Fruit fly (Drosophila melanogaster): ENCODE measurements around the gene CG6766.

CG6766 gene

dm6 chr2L:12063035-12063434 is 22.5 kb upstream of the CG6766 start, which contains the start of gene Rab3-GAP (continued):
- TF ChIP-seq CG6854 (GFP tag; optimal IDR thresholded peaks at IDR 0.05): peak; percentile 40
- TF ChIP-seq CG32006 (GFP tag; optimal IDR thresholded peaks at IDR 0.05): no peak
- TF ChIP-seq dac (GFP tag; optimal IDR thresholded peaks at IDR 0.05): no peak
- TF ChIP-seq Hr4 (GFP tag; optimal IDR thresholded peaks at IDR 0.05): no peak
- peak; percentile 73 for TF ChIP-seq Eip78C (GFP tag)
- TF ChIP-seq CG3919 (GFP tag; optimal IDR thresholded peaks at IDR 0.05): no peak
- TF ChIP-seq esn (GFP tag; optimal IDR thresholded peaks at IDR 0.05): peak; percentile 70
- TF ChIP-seq CG10631 (GFP tag; optimal IDR thresholded peaks at IDR 0.05): no peak
- TF ChIP-seq CG16779 (tag; optimal IDR thresholded peaks at IDR 0.05): no peak
- no peak for TF ChIP-seq spab (GFP tag; optimal IDR thresholded peaks at IDR 0.05)
- no peak for TF ChIP-seq Smox (GFP tag; optimal IDR thresholded peaks at IDR 0.05)
- no peak for TF ChIP-seq dsx (GFP tag; optimal IDR thresholded peaks at IDR 0.05; ENCODE audit: poor library complexity, severe bottlenecking)
- no peak for TF ChIP-seq Hr39 (GFP tag; optimal IDR thresholded peaks at IDR 0.05)
- TF ChIP-seq CG1621 (tag; optimal IDR thresholded peaks at IDR 0.05): no peak
- TF ChIP-seq CG4318 (GFP tag; optimal IDR thresholded peaks at IDR 0.05): no peak
- TF ChIP-seq CG8632 (GFP tag; optimal IDR thresholded peaks at IDR 0.05): no peak
- TF ChIP-seq CG8319 (GFP tag; optimal IDR thresholded peaks at IDR 0.05): no peak

- peak; percentile 61 for TF ChIP-seq CG16779 (tag; optimal IDR thresholded peaks at IDR 0.05)
- TF ChIP-seq CG8119 (GFP tag; IDR thresholded peaks at IDR 0.05): peak; percentile 49; the same call in 2 of the 3 replicates
- peak; percentile 44 for TF ChIP-seq achi (GFP tag; optimal IDR thresholded peaks at IDR 0.05)
- no peak for TF ChIP-seq CG32006 (GFP tag; optimal IDR thresholded peaks at IDR 0.05)
- peak; percentile 40 for TF ChIP-seq esn (GFP tag; optimal IDR thresholded peaks at IDR 0.05)
- no peak for TF ChIP-seq Hr4 (GFP tag; optimal IDR thresholded peaks at IDR 0.05)
- peak; percentile 77 for TF ChIP-seq Eip78C (GFP tag)
- peak; percentile 61 for TF ChIP-seq CG6854 (GFP tag; optimal IDR thresholded peaks at IDR 0.05)
- no peak for TF ChIP-seq Eip75B (GFP tag; optimal IDR thresholded peaks at IDR 0.05)
- TF ChIP-seq topi (GFP tag; optimal IDR thresholded peaks at IDR 0.05): no peak
- no peak for TF ChIP-seq CG8632 (GFP tag; optimal IDR thresholded peaks at IDR 0.05)
- no peak for TF ChIP-seq CG1621 (tag; optimal IDR thresholded peaks at IDR 0.05)
- no peak for TF ChIP-seq cyc (GFP tag; optimal IDR thresholded peaks at IDR 0.05)
- TF ChIP-seq CG6792 (GFP tag; optimal IDR thresholded peaks at IDR 0.05): peak; percentile 1
- TF ChIP-seq CG9139 (GFP tag; optimal IDR thresholded peaks at IDR 0.05): no peak
- no peak for TF ChIP-seq Hr38 (GFP tag; optimal IDR thresholded peaks at IDR 0.05)
- no peak for TF ChIP-seq CG34406 (GFP tag; optimal IDR thresholded peaks at IDR 0.05)
- no peak for TF ChIP-seq salr (GFP tag; optimal IDR thresholded peaks at IDR 0.05)
- TF ChIP-seq CG15336 (GFP tag; IDR thresholded peaks at IDR 0.05): peak; percentile 50; the same call in 1 of the 2 replicates
These were observed 15.4 kb upstream of the CG6766 start, which contains the start of the genes JhI-21, RpL7-like and CG34164 for dm6 chr2L:12055837-12056388. TSS of gene JhI-21 (minus strand) at chr2L:12056042. TSS of gene RpL7-like (plus strand) at chr2L:12056326. TSS of gene CG34164 (plus strand) at chr2L:12056348.

dm6 chr2L:12053365-12053764 is 12.9 kb upstream of the CG6766 start:
- no peak for TF ChIP-seq vri (GFP tag; optimal IDR thresholded peaks at IDR 0.05)
- no peak for TF ChIP-seq fd85E (GFP tag; optimal IDR thresholded peaks at IDR 0.05)
- TF ChIP-seq Sox102F (GFP tag; optimal IDR thresholded peaks at IDR 0.05): no peak
- TF ChIP-seq topi (GFP tag; optimal IDR thresholded peaks at IDR 0.05): no peak
- no peak for TF ChIP-seq spab (GFP tag; optimal IDR thresholded peaks at IDR 0.05)
- no peak for TF ChIP-seq achi (GFP tag; optimal IDR thresholded peaks at IDR 0.05)
- no peak for TF ChIP-seq CG11902 (GFP tag; optimal IDR thresholded peaks at IDR 0.05)
- no peak for TF ChIP-seq CG10631 (GFP tag; optimal IDR thresholded peaks at IDR 0.05)
- no peak for TF ChIP-seq fkh (GFP tag; optimal IDR thresholded peaks at IDR 0.05)
- TF ChIP-seq CG11762 (GFP tag; optimal IDR thresholded peaks at IDR 0.05; ENCODE audit: insufficient read depth): no peak
- TF ChIP-seq CG10669 (GFP tag; optimal IDR thresholded peaks at IDR 0.05): no peak
- no peak for TF ChIP-seq fd59A (GFP tag; optimal IDR thresholded peaks at IDR 0.05)
- no peak for TF ChIP-seq CG8119 (GFP tag; IDR thresholded peaks at IDR 0.05)
